Worm (Caenorhabditis elegans): ENCODE results near the gene srsx-36.

srsx-36 gene

ce11 chrV:15831586-15831985 lies 22.1 kb upstream of the srsx-36 start, which contains the start of gene srbc-56:
Gene srbc-56, minus strand, starts transcription at chrV:15831686.
- no peak for TF ChIP-seq daf-19 (GFP tag; conservative IDR thresholded peaks at IDR 0.05)
- TF ChIP-seq ceh-20 (GFP tag; IDR thresholded peaks at IDR 0.05), result no peak
- TF ChIP-seq tag-97 (GFP tag; IDR thresholded peaks at IDR 0.05), result no peak
- no peak for TF ChIP-seq nhr-25 (tag; optimal IDR thresholded peaks at IDR 0.05; ENCODE audit: borderline replicate concordance, insufficient read depth)
- TF ChIP-seq daf-12 (tag; optimal IDR thresholded peaks at IDR 0.05), result no peak
- TF ChIP-seq nhr-111 (GFP tag; optimal IDR thresholded peaks at IDR 0.05), result no peak
- no peak for TF ChIP-seq tra-1 (GFP tag; IDR thresholded peaks at IDR 0.05)
- TF ChIP-seq zip-11 (GFP tag; IDR thresholded peaks at IDR 0.05), result no peak
- TF ChIP-seq lin-13 (GFP tag; optimal IDR thresholded peaks at IDR 0.05), result no peak
- TF ChIP-seq nhr-76 (tag; optimal IDR thresholded peaks at IDR 0.05), result no peak
- TF ChIP-seq zfp-3 (GFP tag; conservative IDR thresholded peaks at IDR 0.05), result no peak
- TF ChIP-seq hif-1 (tag; optimal IDR thresholded peaks at IDR 0.05), result no peak
- no peak for TF ChIP-seq zip-2 (tag; optimal IDR thresholded peaks at IDR 0.05)
- TF ChIP-seq ztf-7 (tag; optimal IDR thresholded peaks at IDR 0.05), result no peak
- no peak for TF ChIP-seq daf-8 (GFP tag; IDR thresholded peaks at IDR 0.05)

ce11 chrV:15829907-15830306 lies 20.5 kb upstream of the srsx-36 start, which contains the start of gene srbc-55:
Gene srbc-55, minus strand, starts transcription at chrV:15830007.
- no peak for TF ChIP-seq F49E8.2 (tag; optimal IDR thresholded peaks at IDR 0.05; ENCODE audit: borderline replicate concordance)
- no peak for TF ChIP-seq nhr-237 (tag; optimal IDR thresholded peaks at IDR 0.05)
- no peak for TF ChIP-seq vab-7 (GFP tag; IDR thresholded peaks at IDR 0.05)
- no peak for TF ChIP-seq lir-3 (tag; optimal IDR thresholded peaks at IDR 0.05)
- TF ChIP-seq Y105C5A.15 (GFP tag; IDR thresholded peaks at IDR 0.05), result no peak
- no peak for TF ChIP-seq nhr-11 (tag; optimal IDR thresholded peaks at IDR 0.05)
- TF ChIP-seq Y75B8A.6 (GFP tag; IDR thresholded peaks at IDR 0.05), result no peak
- TF ChIP-seq F44E2.7 (GFP tag; IDR thresholded peaks at IDR 0.05), result no peak
- no peak for TF ChIP-seq lin-15B (tag; optimal IDR thresholded peaks at IDR 0.05)
- no peak for TF ChIP-seq lin-29 (GFP tag; IDR thresholded peaks at IDR 0.05)
- TF ChIP-seq nhr-28 (tag; optimal IDR thresholded peaks at IDR 0.05), result no peak
- TF ChIP-seq D1046.2 (GFP tag; IDR thresholded peaks at IDR 0.05), result no peak
- no peak for TF ChIP-seq ceh-20 (GFP tag; IDR thresholded peaks at IDR 0.05)
- no peak for TF ChIP-seq php-3 (GFP tag; IDR thresholded peaks at IDR 0.05)
- TF ChIP-seq nhr-6 (tag; optimal IDR thresholded peaks at IDR 0.05), result no peak
- TF ChIP-seq ceh-44 (GFP tag; IDR thresholded peaks at IDR 0.05), result no peak
- no peak for TF ChIP-seq tra-1 (GFP tag; IDR thresholded peaks at IDR 0.05)
- TF ChIP-seq dmd-9 (GFP tag; IDR thresholded peaks at IDR 0.05), result no peak

ce11 chrV:15826110-15826509 lies 16.7 kb upstream of the srsx-36 start, which contains the start of gene srbc-51:
Gene srbc-51, plus strand, starts transcription at chrV:15826410.
- no peak for TF ChIP-seq Y48G9A.11 (GFP tag; IDR thresholded peaks at IDR 0.05)
- TF ChIP-seq nhr-25 (tag; optimal IDR thresholded peaks at IDR 0.05; ENCODE audit: borderline replicate concordance, insufficient read depth), result no peak
- peak; percentile 59 for TF ChIP-seq aha-1 (tag)

ce11 chrV:15824866-15825265 lies 15.4 kb upstream of the srsx-36 start, which contains the start of gene srbc-50:
Gene srbc-50, minus strand, starts transcription at chrV:15824966.
- no peak for TF ChIP-seq gei-8 (GFP tag; optimal IDR thresholded peaks at IDR 0.05)
- TF ChIP-seq Y5F2A.4 (GFP tag; optimal IDR thresholded peaks at IDR 0.05), result no peak

- no peak for TF ChIP-seq rbr-2 (tag; optimal IDR thresholded peaks at IDR 0.05)
- TF ChIP-seq cey-2 (tag; optimal IDR thresholded peaks at IDR 0.05; ENCODE audit: borderline replicate concordance, insufficient read depth), result no peak
- no peak for TF ChIP-seq dpl-1 (GFP tag; optimal IDR thresholded peaks at IDR 0.05)
- TF ChIP-seq nhr-28 (tag; optimal IDR thresholded peaks at IDR 0.05), result no peak
- TF ChIP-seq skn-1 (tag; optimal IDR thresholded peaks at IDR 0.05), result no peak
- TF ChIP-seq lin-39 (tag; optimal IDR thresholded peaks at IDR 0.05), result no peak
- TF ChIP-seq jun-1 (tag; optimal IDR thresholded peaks at IDR 0.05), result no peak
- no peak for TF ChIP-seq nhr-111 (GFP tag; optimal IDR thresholded peaks at IDR 0.05)
- TF ChIP-seq Y105C5A.15 (GFP tag; IDR thresholded peaks at IDR 0.05), result no peak
- no peak for TF ChIP-seq nhr-10 (tag; optimal IDR thresholded peaks at IDR 0.05)
- TF ChIP-seq nhr-237 (tag; optimal IDR thresholded peaks at IDR 0.05), result no peak
- TF ChIP-seq daf-8 (GFP tag; IDR thresholded peaks at IDR 0.05), result no peak
- TF ChIP-seq nhr-41 (GFP tag; IDR thresholded peaks at IDR 0.05), result no peak
- no peak for TF ChIP-seq ztf-11 (tag; optimal IDR thresholded peaks at IDR 0.05)
- TF ChIP-seq vab-7 (GFP tag; IDR thresholded peaks at IDR 0.05), result no peak
- TF ChIP-seq F26F4.8 (GFP tag; conservative IDR thresholded peaks at IDR 0.05), result no peak
Measured at ce11 chrV:15821398-15821797, 12.0 kb upstream of the srsx-36 start, which contains the start of gene srbc-49. Gene srbc-49, plus strand, starts transcription at chrV:15821698.
